Fruit fly (Drosophila melanogaster): ENCODE results near the gene Ucp4C.

DNA sequence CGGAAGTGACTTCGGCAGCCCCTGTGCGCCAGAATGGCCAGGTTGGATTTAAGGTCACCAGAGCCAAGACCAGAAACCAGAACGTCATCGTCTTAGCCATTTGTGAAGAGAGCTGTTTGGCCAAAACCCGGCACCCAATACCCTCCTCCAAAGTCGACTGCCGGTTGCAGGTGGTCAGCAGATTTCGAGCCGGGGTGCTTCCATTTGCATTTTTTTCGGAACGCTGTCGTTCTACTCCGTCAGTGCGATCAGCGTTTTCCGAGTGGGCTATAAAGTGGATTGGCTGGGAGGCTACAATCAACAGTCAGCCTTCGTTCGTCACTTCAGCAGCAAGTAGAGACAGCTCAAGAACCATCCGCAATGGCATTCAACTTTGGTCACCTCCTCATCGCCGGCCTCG is 11.7 kb upstream of the Ucp4C start, which contains the start of the genes CG13998 and Vm26Ab:
- TF ChIP-seq h (optimal IDR thresholded peaks at IDR 0.05): no peak
- no peak for TF ChIP-seq psq (optimal IDR thresholded peaks at IDR 0.05)
- no peak for TF ChIP-seq ttk (optimal IDR thresholded peaks at IDR 0.05)

All from Kc167 (cell line).